Fruit fly (Drosophila melanogaster): ENCODE measurements around the gene Set8.

The Set8 gene

dm6 chr3R:14353733-14354152 is 37.9 kb downstream of the Set8 start (continued):
- TF ChIP-seq ATbp (GFP tag; optimal IDR thresholded peaks at IDR 0.05), result peak; percentile 75
- TF ChIP-seq Elba2 (GFP tag; optimal IDR thresholded peaks at IDR 0.05), result no peak
- TF ChIP-seq CG30020 (tag; optimal IDR thresholded peaks at IDR 0.05), result peak; percentile 5
- TF ChIP-seq bab2 (GFP tag; optimal IDR thresholded peaks at IDR 0.05), result no peak
- TF ChIP-seq usp (GFP tag; optimal IDR thresholded peaks at IDR 0.05), result no peak
- TF ChIP-seq Sin3A (optimal IDR thresholded peaks at IDR 0.05), result no peak
- TF ChIP-seq CG17359 (tag; optimal IDR thresholded peaks at IDR 0.05), result peak; percentile 75
- TF ChIP-seq gsb (GFP tag; IDR thresholded peaks at IDR 0.05), result 0 out of 2 replicates have a peak, but pooled peaks have one; percentile 28
- peak; percentile 60 for TF ChIP-seq sug (tag; optimal IDR thresholded peaks at IDR 0.05)
- TF ChIP-seq p53 (GFP tag; optimal IDR thresholded peaks at IDR 0.05), result no peak
- TF ChIP-seq Max (GFP tag; optimal IDR thresholded peaks at IDR 0.05), result peak; percentile 14
- TF ChIP-seq H15 (GFP tag; IDR thresholded peaks at IDR 0.05), result peak; percentile 30; the same call in 1 of the 3 replicates
- TF ChIP-seq CG15696 (tag; optimal IDR thresholded peaks at IDR 0.05), result peak; percentile 32
- TF ChIP-seq Dbx (GFP tag; IDR thresholded peaks at IDR 0.05), result peak; percentile 66; the same call in 2 of the 3 replicates
- TF ChIP-seq NC2β (GFP tag; optimal IDR thresholded peaks at IDR 0.05), result no peak
- TF ChIP-seq Side (GFP tag; optimal IDR thresholded peaks at IDR 0.05), result no peak
- peak; percentile 90 for TF ChIP-seq lab (GFP tag; optimal IDR thresholded peaks at IDR 0.05)
- peak; percentile 88 for TF ChIP-seq CG31441 (GFP tag; IDR thresholded peaks at IDR 0.05)
- peak; percentile 20 for TF ChIP-seq CG10462 (GFP tag; optimal IDR thresholded peaks at IDR 0.05)
- peak; percentile 72 for TF ChIP-seq CG8388 (GFP tag; optimal IDR thresholded peaks at IDR 0.05)
- peak; percentile 3 for TF ChIP-seq CG18764 (GFP tag; optimal IDR thresholded peaks at IDR 0.05)
- peak; percentile 47 for TF ChIP-seq CG4404 (GFP tag; IDR thresholded peaks at IDR 0.05)
- TF ChIP-seq C15 (GFP tag; IDR thresholded peaks at IDR 0.05), result 0 out of 3 replicates have a peak, but pooled peaks have one; percentile 42
- TF ChIP-seq CG7987 (GFP tag; optimal IDR thresholded peaks at IDR 0.05), result peak; percentile 16
- peak; percentile 88 for TF ChIP-seq CG2712 (tag; optimal IDR thresholded peaks at IDR 0.05)
- peak; percentile 69 for TF ChIP-seq CG15011 (GFP tag; optimal IDR thresholded peaks at IDR 0.05)
- TF ChIP-seq CG11247 (GFP tag; IDR thresholded peaks at IDR 0.05), result peak; percentile 58; the same call in 1 of the 2 replicates
- TF ChIP-seq jing (GFP tag; optimal IDR thresholded peaks at IDR 0.05), result peak; percentile 0
- TF ChIP-seq CG2678 (tag; optimal IDR thresholded peaks at IDR 0.05), result peak; percentile 89
- peak; percentile 61 for TF ChIP-seq Atf6 (GFP tag; IDR thresholded peaks at IDR 0.05)
- no peak for TF ChIP-seq Antp (GFP tag; optimal IDR thresholded peaks at IDR 0.05)
- no peak for TF ChIP-seq slou (GFP tag; optimal IDR thresholded peaks at IDR 0.05)
- peak; percentile 83 for TF ChIP-seq CG7839 (tag; optimal IDR thresholded peaks at IDR 0.05)
- no peak for TF ChIP-seq ERR (GFP tag; optimal IDR thresholded peaks at IDR 0.05)
- TF ChIP-seq E2f2 (GFP tag; IDR thresholded peaks at IDR 0.05), result no peak; the same call in 1 of the 2 replicates
- TF ChIP-seq CG7357 (GFP tag; IDR thresholded peaks at IDR 0.05), result peak; percentile 64; the same call in 1 of the 3 replicates
- TF ChIP-seq CG6683 (GFP tag; optimal IDR thresholded peaks at IDR 0.05), result peak; percentile 72
- TF ChIP-seq CG15269 (tag; optimal IDR thresholded peaks at IDR 0.05), result peak; percentile 67
- TF ChIP-seq CG1602 (GFP tag; optimal IDR thresholded peaks at IDR 0.05), result peak; percentile 18
- 0 out of 2 replicates have a peak, but pooled peaks have one; percentile 25 for TF ChIP-seq CG14667 (GFP tag; IDR thresholded peaks at IDR 0.05)
- no peak for TF ChIP-seq CG18011 (GFP tag; optimal IDR thresholded peaks at IDR 0.05)
- TF ChIP-seq CG17328 (GFP tag; IDR thresholded peaks at IDR 0.05), result peak; percentile 59
- TF ChIP-seq tap (tag; optimal IDR thresholded peaks at IDR 0.05), result peak; percentile 70
- peak; percentile 58 for TF ChIP-seq Med (GFP tag)
- TF ChIP-seq run (tag; optimal IDR thresholded peaks at IDR 0.05), result peak; percentile 43
- TF ChIP-seq sens (GFP tag), result peak; percentile 67
- peak; percentile 63 for TF ChIP-seq CG30403 (GFP tag; optimal IDR thresholded peaks at IDR 0.05)
- TF ChIP-seq esg (GFP tag; conservative IDR thresholded peaks at IDR 0.05), result peak; percentile 59
- TF ChIP-seq mirr (GFP tag; optimal IDR thresholded peaks at IDR 0.05), result peak; percentile 17
- TF ChIP-seq CG9215 (GFP tag; IDR thresholded peaks at IDR 0.05), result peak; percentile 65
- TF ChIP-seq odd (GFP tag; optimal IDR thresholded peaks at IDR 0.05), result peak; percentile 63
- TF ChIP-seq CG6765 (GFP tag; optimal IDR thresholded peaks at IDR 0.05), result peak; percentile 71

All from whole organism, embryonic.